Worm (Caenorhabditis elegans) whole organism, early embryonic: ENCODE results near the gene C06A12.3.

Experiments
- B0310.2 ChIP-seq: sonication (generic microtip); optimal IDR thresholded peaks from 2 replicates; lab custom pipeline; 2016; ENCODE audit warnings: mild to moderate bottlenecking, missing genetic modification characterization, missing compliant biosample characterization
- F13C5.2 ChIP-seq: sonication (generic microtip); optimal IDR thresholded peaks from 2 replicates; lab custom pipeline; 2017; ENCODE audit warnings: mild to moderate bottlenecking, missing genetic modification characterization, inconsistent platforms, missing compliant biosample characterization
- aly-1 ChIP-seq: sonication (generic microtip); optimal IDR thresholded peaks from 2 replicates; lab custom pipeline; 2016; ENCODE audit warnings: missing genetic modification characterization, missing compliant biosample characterization
- ama-1 ChIP-seq: fragments of 150-350 bp; optimal IDR thresholded peaks from 2 replicates; lab custom pipeline; 2014
- ceh-13 ChIP-seq: fragments of 200-800 bp; sonication (Bioruptor generic); optimal IDR thresholded peaks from 2 replicates; lab custom pipeline; 2018; ENCODE audit warnings: mild to moderate bottlenecking, missing genetic modification characterization, missing compliant biosample characterization
- ceh-36 ChIP-seq: sonication (generic microtip); optimal IDR thresholded peaks from 2 replicates; lab custom pipeline; 2016; ENCODE audit warnings: missing genetic modification characterization, inconsistent platforms, missing compliant biosample characterization
- ets-7 ChIP-seq: sonication (generic microtip); optimal IDR thresholded peaks from 2 replicates; lab custom pipeline; 2016; ENCODE audit warnings: missing genotype, missing genetic modification characterization, missing compliant biosample characterization
- flt-1 ChIP-seq: fragments of 200-800 bp; sonication (Bioruptor generic); IDR thresholded peaks from 2 replicates; pipeline ENCODE4 v1.3.6; 2022; ENCODE audit warnings: missing genetic modification characterization, missing compliant biosample characterization
- hmbx-1 ChIP-seq: sonication (generic microtip); optimal IDR thresholded peaks from 2 replicates; lab custom pipeline; 2016; ENCODE audit warnings: mild to moderate bottlenecking, missing genetic modification characterization, missing compliant biosample characterization
- hmg-4 ChIP-seq: fragments of 200-800 bp; sonication (Bioruptor generic); optimal IDR thresholded peaks from 2 replicates; lab custom pipeline; 2018; ENCODE audit warnings: mild to moderate bottlenecking, missing genetic modification characterization, missing compliant biosample characterization
- hnd-1 ChIP-seq: sonication (generic microtip); optimal IDR thresholded peaks from 2 replicates; lab custom pipeline; 2016; ENCODE audit warnings: missing genetic modification characterization, missing compliant biosample characterization
- pes-1 ChIP-seq: fragments of 200-800 bp; sonication (Bioruptor generic); IDR thresholded peaks from 2 replicates; pipeline ENCODE4 v1.3.6; 2022; ENCODE audit warnings: missing genetic modification reagents, missing genetic modification characterization, missing compliant biosample characterization
- scrt-1 ChIP-seq: fragments of 200-800 bp; sonication (Bioruptor generic); IDR thresholded peaks from 2 replicates; pipeline ENCODE4 v1.3.6; 2022; ENCODE audit warnings: missing genetic modification characterization, missing compliant biosample characterization
- sea-1 ChIP-seq: fragments of 200-800 bp; sonication (Bioruptor generic); conservative IDR thresholded peaks from 2 replicates; pipeline ENCODE4 v1.3.6; 2022; ENCODE audit warnings: missing genetic modification characterization, missing compliant biosample characterization
- tbx-11 ChIP-seq: fragments of 200-800 bp; sonication (Bioruptor generic); IDR thresholded peaks from 2 replicates; pipeline ENCODE4 v1.3.6; 2022; ENCODE audit warnings: missing genetic modification characterization, missing compliant biosample characterization
- tbx-37 ChIP-seq: fragments of 200-800 bp; sonication (Bioruptor generic); conservative IDR thresholded peaks from 2 replicates; pipeline ENCODE4 v1.3.6; 2022; ENCODE audit warnings: missing genetic modification reagents, missing genetic modification characterization, missing compliant biosample characterization
- tra-4 ChIP-seq: sonication (generic microtip); optimal IDR thresholded peaks from 2 replicates; lab custom pipeline; 2017; ENCODE audit warnings: missing genetic modification characterization, missing compliant biosample characterization

Gene C06A12.3

DNA sequence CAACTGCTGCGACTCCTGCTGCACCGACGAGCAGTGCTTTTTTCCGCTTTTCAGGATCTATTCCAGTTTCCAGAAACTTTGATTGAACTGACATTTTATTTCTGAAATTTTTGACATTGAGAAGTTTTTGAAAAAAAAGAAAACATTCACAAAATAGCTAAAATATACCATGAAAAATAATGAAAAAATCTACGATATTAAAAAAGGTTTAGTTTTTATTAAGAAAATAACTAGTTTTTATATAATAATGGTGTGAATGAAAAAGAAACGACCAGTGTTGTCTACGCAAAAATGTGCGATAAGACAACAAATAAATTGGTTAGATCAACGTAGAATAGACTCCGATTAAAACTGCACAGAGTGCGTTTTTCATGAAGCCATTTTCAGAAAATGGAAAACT lies 22.0 kb upstream of the C06A12.3 start, which contains the start of gene pmp-4:
Gene pmp-4, minus strand, starts transcription at position 101 of the 400 bp plus-strand sequence.
- no peak for TF ChIP-seq ceh-36 (tag; lab: Kevin White, UChicago)
- no peak for TF ChIP-seq pes-1
- no peak for TF ChIP-seq hnd-1 (tag; lab: Kevin White, UChicago)
- TF ChIP-seq F13C5.2 = no peak
- TF ChIP-seq tra-4 (tag; lab: Kevin White, UChicago) = no peak
- no peak for TF ChIP-seq flt-1 (GFP tag; lab: Robert Waterston, UW)

- TF ChIP-seq sea-1 (GFP tag; lab: Robert Waterston, UW) (no peak), tra-4 (tag; lab: Kevin White, UChicago) (no peak), pes-1 (no peak), tbx-11 (GFP tag; lab: Robert Waterston, UW) (no peak), hmbx-1 (tag; lab: Kevin White, UChicago) (no peak), B0310.2 (tag; lab: Kevin White, UChicago) (no peak), ama-1 (lab: Kevin White, UChicago) (no peak), scrt-1 (GFP tag; lab: Robert Waterston, UW) (no peak), F13C5.2 (no peak), aly-1 (tag; lab: Kevin White, UChicago) (no peak), ceh-36 (tag; lab: Kevin White, UChicago) (no peak), flt-1 (GFP tag; lab: Robert Waterston, UW) (no peak), hnd-1 (tag; lab: Kevin White, UChicago) (no peak), hmg-4 (GFP tag; lab: Kevin White, UChicago) (no peak), ceh-13 (GFP tag; lab: Kevin White, UChicago) (no peak), tbx-37 (GFP tag; lab: Robert Waterston, UW) (no peak), ets-7 (tag; lab: Kevin White, UChicago) (no peak)
Observed at ce11 chrIV:17406119-17406518, 21.4 kb upstream of the C06A12.3 start.

ce11 chrIV:17407025-17407424 lies 20.5 kb upstream of the C06A12.3 start, which contains the start of gene T02D1.7:
Gene T02D1.7 (minus strand): TSS chrIV:17407125.
- TF ChIP-seq B0310.2 (tag; lab: Kevin White, UChicago) (no peak), ama-1 (lab: Kevin White, UChicago) (no peak), tra-4 (tag; lab: Kevin White, UChicago) (no peak), scrt-1 (GFP tag; lab: Robert Waterston, UW) (no peak), pes-1 (no peak), tbx-37 (GFP tag; lab: Robert Waterston, UW) (no peak), ceh-36 (tag; lab: Kevin White, UChicago) (no peak), hmg-4 (GFP tag; lab: Kevin White, UChicago) (no peak), sea-1 (GFP tag; lab: Robert Waterston, UW) (no peak), flt-1 (GFP tag; lab: Robert Waterston, UW) (no peak), ceh-13 (GFP tag; lab: Kevin White, UChicago) (no peak)

- no peak for TF ChIP-seq pes-1
- no peak for TF ChIP-seq flt-1 (GFP tag; lab: Robert Waterston, UW)
- no peak for TF ChIP-seq hmg-4 (GFP tag; lab: Kevin White, UChicago)
- TF ChIP-seq F13C5.2 = no peak
- TF ChIP-seq ets-7 (tag; lab: Kevin White, UChicago) = no peak
- TF ChIP-seq hnd-1 (tag; lab: Kevin White, UChicago) = no peak
- no peak for TF ChIP-seq ama-1 (lab: Kevin White, UChicago)
- no peak for TF ChIP-seq hmbx-1 (tag; lab: Kevin White, UChicago)
- TF ChIP-seq scrt-1 (GFP tag; lab: Robert Waterston, UW) = no peak
- no peak for TF ChIP-seq tra-4 (tag; lab: Kevin White, UChicago)
- TF ChIP-seq ceh-36 (tag; lab: Kevin White, UChicago) = no peak
Observed at ce11 chrIV:17407491-17407890, 20.0 kb upstream of the C06A12.3 start, which contains the start of gene T02D1.9. Gene T02D1.9 (minus strand): TSS chrIV:17407591.

DNA sequence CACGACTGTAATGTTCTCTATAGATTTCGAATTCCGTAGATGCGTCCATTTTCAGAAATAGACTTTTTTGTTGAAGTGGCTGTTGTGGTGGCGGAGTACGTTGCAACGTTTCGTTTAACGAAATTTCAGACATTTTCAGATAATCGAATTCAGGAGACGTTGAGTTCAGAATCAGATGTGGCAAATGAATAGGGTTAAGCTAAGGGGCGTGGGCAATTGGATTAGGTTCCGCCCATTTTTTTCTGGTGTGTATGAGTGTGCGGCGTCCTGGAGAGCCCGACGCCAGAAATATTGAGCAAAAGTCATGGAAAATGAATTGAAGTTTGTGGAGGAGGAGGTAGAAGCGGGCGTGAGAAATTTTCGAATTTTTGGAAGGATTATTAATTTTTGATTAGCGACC lies 14.2 kb upstream of the C06A12.3 start:
- TF ChIP-seq hmbx-1 (tag; lab: Kevin White, UChicago) (no peak), ets-7 (tag; lab: Kevin White, UChicago) (no peak), hmg-4 (GFP tag; lab: Kevin White, UChicago) (no peak), sea-1 (GFP tag; lab: Robert Waterston, UW) (no peak), flt-1 (GFP tag; lab: Robert Waterston, UW) (no peak), ceh-13 (GFP tag; lab: Kevin White, UChicago) (no peak), tbx-11 (GFP tag; lab: Robert Waterston, UW) (no peak), pes-1 (no peak), F13C5.2 (no peak), scrt-1 (GFP tag; lab: Robert Waterston, UW) (no peak), ama-1 (lab: Kevin White, UChicago) (no peak), hnd-1 (tag; lab: Kevin White, UChicago) (no peak), tbx-37 (GFP tag; lab: Robert Waterston, UW) (no peak), aly-1 (tag; lab: Kevin White, UChicago) (no peak), B0310.2 (tag; lab: Kevin White, UChicago) (no peak), tra-4 (tag; lab: Kevin White, UChicago) (no peak), ceh-36 (tag; lab: Kevin White, UChicago) (no peak)

ce11 chrIV:17417723-17418122 lies 9.8 kb upstream of the C06A12.3 start, which contains the start of gene npr-26:
Gene npr-26 (minus strand): TSS chrIV:17417823.
- TF ChIP-seq B0310.2 (tag; lab: Kevin White, UChicago) = no peak
- TF ChIP-seq sea-1 (GFP tag; lab: Robert Waterston, UW) = no peak
- TF ChIP-seq ets-7 (tag; lab: Kevin White, UChicago) = no peak

DNA sequence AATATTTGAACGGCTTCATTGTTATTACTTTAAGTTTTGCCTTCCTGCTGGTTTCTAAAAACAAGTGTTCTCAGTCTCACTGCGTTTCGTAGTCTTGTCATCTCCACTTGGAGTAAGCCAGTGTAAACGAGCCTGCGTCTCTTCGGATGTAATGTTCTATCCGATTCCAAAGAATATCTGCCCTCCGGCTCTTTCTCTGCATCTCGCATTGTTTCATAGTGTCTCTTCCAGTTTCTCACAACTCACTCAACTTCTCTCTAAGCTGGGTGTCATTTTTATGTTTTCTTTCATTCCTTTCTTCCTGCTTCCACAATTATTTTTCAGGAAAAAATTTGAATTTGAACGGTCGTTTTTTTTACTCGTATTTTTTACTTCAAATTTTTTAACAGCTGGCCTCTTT lies 553 bp upstream of the C06A12.3 start:
- TF ChIP-seq scrt-1 (GFP tag; lab: Robert Waterston, UW) (no peak), flt-1 (GFP tag; lab: Robert Waterston, UW) (no peak)
